Worm (Caenorhabditis elegans): Measurements from ENCODE around the gene aldo-1.

The aldo-1 gene

ce11 chrIII:13606016-13606530 is 41.3 kb upstream of the aldo-1 start, which contains the start of gene act-5:
TSS of gene act-5 (minus strand) at chrIII:13606066.
- no peak for TF ChIP-seq nhr-237 (tag; optimal IDR thresholded peaks at IDR 0.05)
- no peak for TF ChIP-seq hlh-1 (tag; optimal IDR thresholded peaks at IDR 0.05)
- no peak for TF ChIP-seq flh-1 (GFP tag; optimal IDR thresholded peaks at IDR 0.05)
- TF ChIP-seq nhr-2 (tag; optimal IDR thresholded peaks at IDR 0.05): no peak
- no peak for TF ChIP-seq sem-2 (GFP tag; optimal IDR thresholded peaks at IDR 0.05)

- TF ChIP-seq snpc-4 (tag; optimal IDR thresholded peaks at IDR 0.05): no peak
- TF ChIP-seq drap-1 (GFP tag; optimal IDR thresholded peaks at IDR 0.05): no peak
- no peak for TF ChIP-seq elt-1 (tag; optimal IDR thresholded peaks at IDR 0.05; ENCODE audit: borderline replicate concordance, insufficient read depth)
- no peak for TF ChIP-seq nhr-28 (tag; optimal IDR thresholded peaks at IDR 0.05)
These were observed 40.1 kb upstream of the aldo-1 start for ce11 chrIII:13604834-13605233.

ce11 chrIII:13600254-13600653 is 35.5 kb upstream of the aldo-1 start:
- TF ChIP-seq nhr-2 (tag; optimal IDR thresholded peaks at IDR 0.05) (no peak), ces-1 (GFP tag; optimal IDR thresholded peaks at IDR 0.05) (no peak), drap-1 (GFP tag; optimal IDR thresholded peaks at IDR 0.05) (no peak), snpc-4 (tag; optimal IDR thresholded peaks at IDR 0.05) (no peak), lin-32 (GFP tag; optimal IDR thresholded peaks at IDR 0.05) (no peak), ham-2 (GFP tag; optimal IDR thresholded peaks at IDR 0.05) (no peak), lin-13 (tag; optimal IDR thresholded peaks at IDR 0.05) (no peak)

ce11 chrIII:13581727-13582126 is 17.0 kb upstream of the aldo-1 start:
- TF ChIP-seq blmp-1 (tag; optimal IDR thresholded peaks at IDR 0.05): no peak
- TF ChIP-seq ceh-83 (GFP tag; optimal IDR thresholded peaks at IDR 0.05): peak; percentile 15

- TF ChIP-seq unc-39 (tag; optimal IDR thresholded peaks at IDR 0.05): no peak
- no peak for TF ChIP-seq mep-1 (tag; optimal IDR thresholded peaks at IDR 0.05)
- no peak for TF ChIP-seq unc-120 (tag; optimal IDR thresholded peaks at IDR 0.05; ENCODE audit: poor library complexity, severe bottlenecking)
- TF ChIP-seq M03D4.4 (tag; optimal IDR thresholded peaks at IDR 0.05): no peak
- TF ChIP-seq lin-32 (GFP tag; optimal IDR thresholded peaks at IDR 0.05): no peak
- TF ChIP-seq drap-1 (GFP tag; optimal IDR thresholded peaks at IDR 0.05): no peak
- no peak for TF ChIP-seq flh-1 (GFP tag; optimal IDR thresholded peaks at IDR 0.05)
- TF ChIP-seq elt-1 (tag; optimal IDR thresholded peaks at IDR 0.05; ENCODE audit: borderline replicate concordance, insufficient read depth): no peak
- no peak for TF ChIP-seq ceh-39 (tag; optimal IDR thresholded peaks at IDR 0.05)
- TF ChIP-seq pha-4 (tag; optimal IDR thresholded peaks at IDR 0.05): no peak
- no peak for TF ChIP-seq hlh-1 (tag; optimal IDR thresholded peaks at IDR 0.05)
- TF ChIP-seq lsy-2 (tag; optimal IDR thresholded peaks at IDR 0.05): no peak
- no peak for TF ChIP-seq sptf-1 (tag; optimal IDR thresholded peaks at IDR 0.05)
- no peak for TF ChIP-seq ztf-11 (tag; optimal IDR thresholded peaks at IDR 0.05)
These were observed 15.8 kb upstream of the aldo-1 start, which contains the start of gene T05D4.5 for ce11 chrIII:13580538-13580937. TSS of gene T05D4.5 (plus strand) at chrIII:13580838.

ce11 chrIII:13580076-13580475 is 15.3 kb upstream of the aldo-1 start:
- TF ChIP-seq nhr-12 (tag; optimal IDR thresholded peaks at IDR 0.05) (no peak), ceh-43 (GFP tag; optimal IDR thresholded peaks at IDR 0.05) (no peak), unc-39 (tag; optimal IDR thresholded peaks at IDR 0.05) (no peak), zip-8 (tag; optimal IDR thresholded peaks at IDR 0.05) (no peak), elt-1 (tag; optimal IDR thresholded peaks at IDR 0.05; ENCODE audit: borderline replicate concordance, insufficient read depth) (no peak), ztf-11 (tag; optimal IDR thresholded peaks at IDR 0.05) (no peak), lin-32 (GFP tag; optimal IDR thresholded peaks at IDR 0.05) (no peak), mls-2 (tag; optimal IDR thresholded peaks at IDR 0.05) (no peak), hlh-1 (tag; optimal IDR thresholded peaks at IDR 0.05) (no peak), snpc-4 (tag; optimal IDR thresholded peaks at IDR 0.05) (no peak), mep-1 (tag; optimal IDR thresholded peaks at IDR 0.05) (no peak), drap-1 (GFP tag; optimal IDR thresholded peaks at IDR 0.05) (no peak), ceh-83 (GFP tag; optimal IDR thresholded peaks at IDR 0.05) (no peak), blmp-1 (tag; optimal IDR thresholded peaks at IDR 0.05) (no peak), sptf-1 (tag; optimal IDR thresholded peaks at IDR 0.05) (no peak)

Data from whole organism, mixed stage, embryonic.